Fruit fly (Drosophila melanogaster) whole organism, embryonic: Measurements from ENCODE around the gene CG42342.

Experiments used
- BEAF-32 ChIP-seq: fragments of 200-800 bp; sonication (Bioruptor generic); optimal IDR thresholded peaks from 3 replicates; lab custom pipeline; 2017; ENCODE audit warnings: missing biosample characterization, missing genetic modification characterization, mild to moderate bottlenecking, moderate library complexity, missing genetic modification reagents
- Blimp-1 ChIP-seq: fragments of 200-800 bp; sonication (Bioruptor generic); optimal IDR thresholded peaks from 3 replicates; lab custom pipeline; 2018; ENCODE audit warnings: missing biosample characterization, missing genetic modification characterization, mild to moderate bottlenecking, moderate library complexity, missing genetic modification reagents
- CG10267 ChIP-seq: fragments of 200-800 bp; sonication (Bioruptor generic); optimal IDR thresholded peaks from 2 replicates; lab custom pipeline; 2018; ENCODE audit warnings: missing biosample characterization, mild to moderate bottlenecking, missing genetic modification characterization, moderate library complexity
- CG10543 ChIP-seq: fragments of 200-800 bp; sonication (Bioruptor generic); optimal IDR thresholded peaks from 3 replicates; lab custom pipeline; 2017; ENCODE audit warnings: missing biosample characterization, mild to moderate bottlenecking, missing genetic modification characterization, moderate library complexity
- CG10979 ChIP-seq: fragments of 200-800 bp; sonication (Bioruptor generic); optimal IDR thresholded peaks from 2 replicates; lab custom pipeline; 2018; ENCODE audit warnings: missing biosample characterization, mild to moderate bottlenecking, missing genetic modification characterization, moderate library complexity
- CG11247 ChIP-seq: fragments of 200-800 bp; sonication (Bioruptor generic); IDR thresholded peaks from 2 replicates; pipeline ENCODE4 v1.3.6; 2022; ENCODE audit warnings: missing biosample characterization, missing genetic modification characterization
- CG15514 ChIP-seq: fragments of 200-800 bp; sonication (Bioruptor generic); optimal IDR thresholded peaks from 3 replicates; lab custom pipeline; 2017; ENCODE audit warnings: missing biosample characterization, missing genetic modification characterization, mild to moderate bottlenecking, moderate library complexity, missing genetic modification reagents
- CG1603 ChIP-seq: fragments of 200-800 bp; sonication (Bioruptor generic); optimal IDR thresholded peaks from 2 replicates; lab custom pipeline; 2019; ENCODE audit warnings: missing biosample characterization, mild to moderate bottlenecking, missing genetic modification characterization, moderate library complexity
- CG17328 ChIP-seq: fragments of 200-800 bp; sonication (Bioruptor generic); IDR thresholded peaks from 2 replicates; pipeline ENCODE4 v1.3.6; 2022; ENCODE audit warnings: missing biosample characterization, missing genetic modification characterization
- CG17385 ChIP-seq: fragments of 200-800 bp; sonication (Bioruptor generic); optimal IDR thresholded peaks from 3 replicates; lab custom pipeline; 2018; ENCODE audit warnings: missing biosample characterization, mild to moderate bottlenecking, missing genetic modification characterization
- CG18011 ChIP-seq: fragments of 200-800 bp; sonication (Bioruptor generic); optimal IDR thresholded peaks from 2 replicates; lab custom pipeline; 2017; ENCODE audit warnings: missing biosample characterization, missing genetic modification characterization, mild to moderate bottlenecking, moderate library complexity, missing genotype
- CG2678 ChIP-seq: fragments of 200-800 bp; sonication (Bioruptor generic); optimal IDR thresholded peaks from 3 replicates; lab custom pipeline; 2019; ENCODE audit warnings: missing biosample characterization, mild to moderate bottlenecking, missing genetic modification characterization, moderate library complexity
- CG34422 ChIP-seq: fragments of 200-800 bp; sonication (Bioruptor generic); IDR thresholded peaks from 3 replicates; pipeline ENCODE4 v1.3.6; 2022; ENCODE audit warnings: missing biosample characterization, missing genetic modification characterization
- CG3847 ChIP-seq: fragments of 200-800 bp; sonication (Bioruptor generic); IDR thresholded peaks from 2 replicates; pipeline ENCODE4 v1.3.6; 2022; ENCODE audit warnings: missing biosample characterization, missing genetic modification characterization
- CG9876 ChIP-seq: fragments of 200-800 bp; sonication (Bioruptor generic); optimal IDR thresholded peaks from 2 replicates; lab custom pipeline; 2016; ENCODE audit warnings: missing biosample characterization, missing genetic modification characterization
- CkIIα-i1 ChIP-seq: fragments of 200-800 bp; sonication (Bioruptor generic); IDR thresholded peaks from 2 replicates; pipeline ENCODE4 v1.3.6; 2022; ENCODE audit warnings: missing biosample characterization, missing genetic modification characterization
- CoRest ChIP-seq: fragments of 200-800 bp; sonication (Bioruptor generic); optimal IDR thresholded peaks from 3 replicates; lab custom pipeline; 2018; ENCODE audit warnings: missing biosample characterization, mild to moderate bottlenecking, missing genetic modification characterization, moderate library complexity
- Dp ChIP-seq: fragments of 200-800 bp; sonication (Bioruptor generic); optimal IDR thresholded peaks from 2 replicates; lab custom pipeline; 2018; ENCODE audit warnings: missing biosample characterization, mild to moderate bottlenecking, missing genetic modification characterization, moderate library complexity
- Ets65A ChIP-seq: fragments of 200-800 bp; sonication (Bioruptor generic); peaks from one replicate; lab custom pipeline; 2016; ENCODE audit warnings: missing biosample characterization, missing genetic modification characterization
- Fer1 ChIP-seq: fragments of 200-800 bp; sonication (Bioruptor generic); optimal IDR thresholded peaks from 2 replicates; lab custom pipeline; 2017; ENCODE audit warnings: missing biosample characterization, mild to moderate bottlenecking, missing genetic modification characterization
- HLH4C ChIP-seq: fragments of 200-800 bp; sonication (Bioruptor generic); IDR thresholded peaks from 3 replicates; pipeline ENCODE4 v1.3.6; 2022; ENCODE audit warnings: missing biosample characterization, missing genetic modification characterization; ENCODE audit not compliant: partially characterized antibody
- Hmx ChIP-seq: fragments of 200-800 bp; sonication (Bioruptor generic); optimal IDR thresholded peaks from 2 replicates; lab custom pipeline; 2016; ENCODE audit warnings: missing biosample characterization, missing genetic modification characterization
- Hr78 ChIP-seq, 2 experiments: fragments of 200-800 bp in 1 of 2; fragments of >200 bp in 1 of 2; sonication (Bioruptor generic) in 1 of 2; optimal IDR thresholded peaks; 2 replicates each; lab custom pipeline; 2017 to 2019; ENCODE audit warnings: missing biosample characterization in 2 of 2, missing genetic modification characterization in 2 of 2, mild to moderate bottlenecking in 1 of 2, moderate library complexity in 1 of 2
- Jarid2 ChIP-seq: fragments of 200-800 bp; sonication (Bioruptor generic); optimal IDR thresholded peaks from 3 replicates; lab custom pipeline; 2017; ENCODE audit warnings: mild to moderate bottlenecking, missing biosample characterization, missing genetic modification reagents, missing genetic modification characterization
- Mes4 ChIP-seq: fragments of 200-800 bp; sonication (Bioruptor generic); optimal IDR thresholded peaks from 2 replicates; lab custom pipeline; 2016; ENCODE audit warnings: missing biosample characterization, missing genetic modification characterization
- NC2β ChIP-seq: fragments of 200-800 bp; sonication (Bioruptor generic); optimal IDR thresholded peaks from 2 replicates; lab custom pipeline; 2016; ENCODE audit warnings: missing biosample characterization, missing genetic modification characterization
- Nf-YB ChIP-seq: fragments of 200-800 bp; sonication (Bioruptor generic); optimal IDR thresholded peaks from 3 replicates; lab custom pipeline; 2019; ENCODE audit warnings: missing biosample characterization, mild to moderate bottlenecking, missing genetic modification characterization, moderate library complexity
- Nf-YC ChIP-seq: fragments of 200-800 bp; optimal IDR thresholded peaks from 3 replicates; lab custom pipeline; 2019; ENCODE audit warnings: missing biosample characterization, mild to moderate bottlenecking, missing genetic modification characterization, moderate library complexity
- Scr ChIP-seq: fragments of 200-800 bp; sonication (Bioruptor generic); IDR thresholded peaks from 2 replicates; pipeline ENCODE4 v1.3.6; 2022; ENCODE audit warnings: missing biosample characterization, missing genetic modification characterization; ENCODE audit not compliant: partially characterized antibody
- Sry-δ ChIP-seq: fragments of 200-800 bp; sonication (Bioruptor generic); optimal IDR thresholded peaks from 2 replicates; lab custom pipeline; 2016; ENCODE audit warnings: missing biosample characterization, missing genetic modification characterization
- Stat92E ChIP-seq, 3 experiments: fragments of >200 bp in 2 of 3; fragments of 200-800 bp in 1 of 3; sonication (Bioruptor generic) in 1 of 3; optimal IDR thresholded peaks; 2 replicates each; lab custom pipeline; 2017 to 2019; ENCODE audit warnings: missing biosample characterization in 3 of 3, missing genetic modification characterization in 3 of 3, mild to moderate bottlenecking in 1 of 3, moderate library complexity in 1 of 3
- Trl ChIP-seq, 3 experiments: fragments of >200 bp in 2 of 3; fragments of 200-800 bp in 1 of 3; sonication (Bioruptor generic) in 1 of 3; optimal IDR thresholded peaks; 2 replicates in 1 of 3; 3 replicates in 2 of 3; lab custom pipeline; 2016 to 2017; ENCODE audit warnings: missing biosample characterization in 1 of 3, missing genetic modification characterization in 1 of 3
- YL-1 ChIP-seq: fragments of 200-800 bp; sonication (Bioruptor generic); optimal IDR thresholded peaks from 3 replicates; lab custom pipeline; 2017; ENCODE audit warnings: missing biosample characterization, mild to moderate bottlenecking, missing genetic modification characterization
- chinmo ChIP-seq: fragments of 200-800 bp; sonication (Bioruptor generic); IDR thresholded peaks from 4 replicates; pipeline ENCODE4 v1.3.6; 2022; ENCODE audit warnings: missing biosample characterization, missing genetic modification characterization; ENCODE audit not compliant: partially characterized antibody
- dmrt11E ChIP-seq: fragments of 200-800 bp; sonication (Bioruptor generic); optimal IDR thresholded peaks from 3 replicates; lab custom pipeline; 2018; ENCODE audit warnings: missing biosample characterization, mild to moderate bottlenecking, missing genetic modification characterization, moderate library complexity
- fd3F ChIP-seq: fragments of 200-800 bp; sonication (Bioruptor generic); optimal IDR thresholded peaks from 2 replicates; lab custom pipeline; 2018; ENCODE audit warnings: missing biosample characterization, mild to moderate bottlenecking, missing genetic modification characterization, moderate library complexity
- gfzf ChIP-seq: fragments of 200-800 bp; sonication (Bioruptor generic); optimal IDR thresholded peaks from 2 replicates; lab custom pipeline; 2016; ENCODE audit warnings: missing biosample characterization, mild to moderate bottlenecking, missing genetic modification characterization, moderate library complexity
- insv ChIP-seq, 2 experiments: fragments of 200-800 bp; sonication (Bioruptor generic); optimal IDR thresholded peaks; 3 replicates each; lab custom pipeline; 2016 to 2018; ENCODE audit warnings: missing biosample characterization in 2 of 2, missing genetic modification characterization in 2 of 2
- inv ChIP-seq: fragments of 200-800 bp; sonication (Bioruptor generic); IDR thresholded peaks from 2 replicates; pipeline ENCODE4 v1.3.6; 2022; ENCODE audit warnings: missing biosample characterization, missing genetic modification characterization; ENCODE audit not compliant: partially characterized antibody
- knrl ChIP-seq: fragments of 200-800 bp; sonication (Bioruptor generic); IDR thresholded peaks from 3 replicates; pipeline ENCODE4 v1.3.6; 2022; ENCODE audit warnings: missing biosample characterization, missing genetic modification characterization; ENCODE audit not compliant: partially characterized antibody
- nom ChIP-seq: fragments of 200-800 bp; sonication (Bioruptor generic); optimal IDR thresholded peaks from 2 replicates; lab custom pipeline; 2017; ENCODE audit warnings: missing biosample characterization, missing genetic modification characterization, mild to moderate bottlenecking, moderate library complexity, missing genetic modification reagents
- otp ChIP-seq: fragments of 200-800 bp; sonication (Bioruptor generic); IDR thresholded peaks from 3 replicates; pipeline ENCODE4, ENCODE4 v1.3.6; 2022; ENCODE audit warnings: missing biosample characterization, missing genetic modification characterization
- row ChIP-seq: fragments of 200-800 bp; sonication (Bioruptor generic); IDR thresholded peaks from 3 replicates; pipeline ENCODE4 v1.3.6; 2022; ENCODE audit warnings: missing biosample characterization, missing genetic modification characterization
- vvl ChIP-seq: fragments of 200-800 bp; sonication (Bioruptor generic); IDR thresholded peaks from 2 replicates; pipeline ENCODE4 v1.3.6; 2022; ENCODE audit warnings: missing biosample characterization, missing genetic modification characterization
- zen2 ChIP-seq: fragments of 200-800 bp; sonication (Bioruptor generic); IDR thresholded peaks from 3 replicates; pipeline ENCODE4 v1.3.6; 2022; ENCODE audit warnings: missing biosample characterization, missing genetic modification characterization; ENCODE audit not compliant: partially characterized antibody

CG42342 gene

DNA sequence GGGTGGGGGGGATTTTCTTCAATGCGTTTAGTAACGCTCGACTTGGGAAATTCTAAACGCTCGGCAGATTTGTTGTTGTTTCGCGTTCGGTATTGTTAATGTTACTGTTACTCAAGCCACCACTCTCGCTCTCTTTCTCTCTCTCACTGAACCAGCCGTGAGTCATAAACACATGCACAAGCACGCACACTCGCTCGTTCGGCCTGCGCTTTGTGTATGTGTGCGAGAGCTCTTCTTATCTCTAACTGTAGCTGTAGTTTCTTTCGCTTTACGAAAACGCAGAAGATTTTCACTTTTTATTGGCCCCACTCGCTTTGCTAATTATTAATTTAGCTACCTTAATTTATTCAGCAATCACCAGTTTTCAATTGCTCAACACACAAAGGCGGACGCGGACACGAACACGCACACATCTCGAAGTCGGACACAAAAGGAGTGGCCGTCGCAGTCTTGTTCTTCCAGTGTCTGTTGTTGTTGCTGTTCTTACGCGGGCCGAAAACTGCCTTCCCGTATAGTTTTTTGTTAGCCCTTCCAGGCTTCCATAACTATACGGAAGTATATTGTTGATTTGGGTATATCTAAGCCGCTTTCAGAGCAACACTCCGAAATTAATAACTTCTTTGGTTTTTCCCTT lies 49.5 kb upstream of the CG42342 start (continued):
- peak; percentile 90; the same call in 3 of the 4 replicates for TF ChIP-seq chinmo (GFP tag; lab: Robert Waterston, UW)
- TF ChIP-seq Trl (optimal IDR thresholded peaks at IDR 0.05; lab: Kevin White, UChicago) = peak; percentile 84 to 85
- TF ChIP-seq Trl (GFP tag; optimal IDR thresholded peaks at IDR 0.05; lab: Kevin White, UChicago) = no peak
- TF ChIP-seq CG2678 (tag; lab: Kevin White, UChicago) = no peak
- TF ChIP-seq insv (GFP tag; optimal IDR thresholded peaks at IDR 0.05; lab: Kevin White, UChicago) = no peak
- TF ChIP-seq vvl (GFP tag; lab: Robert Waterston, UW) = peak; percentile 52; the same call in 1 of the 2 replicates
- no peak for TF ChIP-seq Mes4 (GFP tag; lab: Kevin White, UChicago)
- no peak for TF ChIP-seq CG3847 (GFP tag; lab: Robert Waterston, UW)
- peak; percentile 31 for TF ChIP-seq Ets65A (GFP tag; lab: Kevin White, UChicago)
- peak; percentile 39 for TF ChIP-seq YL-1 (GFP tag; lab: Kevin White, UChicago)
- TF ChIP-seq row (GFP tag; lab: Robert Waterston, UW) = peak; percentile 14; the same call in 1 of the 3 replicates
- peak; percentile 8 for TF ChIP-seq Scr
- TF ChIP-seq, all 482 proteins: peak for 32

DNA sequence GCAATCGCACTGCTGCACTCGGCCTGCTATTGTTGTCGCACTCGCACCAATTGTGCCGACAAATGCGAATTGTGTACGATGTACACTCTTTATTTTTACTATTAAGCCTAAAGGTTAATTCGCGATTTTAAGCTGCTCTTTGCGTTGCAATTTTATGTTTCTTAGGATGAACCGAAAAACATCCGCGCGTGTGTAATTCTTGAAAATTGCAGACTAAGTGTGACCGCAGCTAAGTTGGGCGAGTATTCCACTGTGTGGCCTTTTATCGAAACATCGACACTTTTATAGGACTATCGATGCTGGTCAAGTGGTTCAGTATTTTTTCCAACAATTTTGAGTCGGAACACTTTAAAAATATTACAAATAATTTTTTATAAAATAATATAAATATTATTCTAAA lies 49.0 kb upstream of the CG42342 start, which contains the start of gene Pak3:
Gene Pak3, minus strand, starts transcription at position 225 of the 400 bp plus-strand sequence.
- TF ChIP-seq CG10267 (tag; lab: Kevin White, UChicago) (peak; percentile 56), Fer1 (GFP tag; lab: Kevin White, UChicago) (peak; percentile 19), Hr78 (GFP tag; optimal IDR thresholded peaks at IDR 0.05; lab: Kevin White, UChicago) (no peak), Sry-δ (GFP tag; lab: Kevin White, UChicago) (peak; percentile 37), CG1603 (tag; lab: Kevin White, UChicago) (peak; percentile 54), dmrt11E (tag; lab: Kevin White, UChicago) (no peak), CG10979 (tag; lab: Kevin White, UChicago) (no peak), CG17385 (GFP tag; lab: Kevin White, UChicago) (peak; percentile 6), CG15514 (GFP tag; lab: Kevin White, UChicago) (peak; percentile 82), NC2β (peak; percentile 22), CG3847 (GFP tag; lab: Robert Waterston, UW) (peak; percentile 39; the same call in 1 of the 2 replicates), Hmx (GFP tag; lab: Kevin White, UChicago) (no peak), CG18011 (GFP tag; lab: Kevin White, UChicago) (no peak), CG10543 (GFP tag; lab: Kevin White, UChicago) (no peak), gfzf (GFP tag; lab: Kevin White, UChicago) (peak; percentile 81), nom (peak; percentile 2), fd3F (GFP tag; lab: Kevin White, UChicago) (no peak), CoRest (tag; lab: Kevin White, UChicago) (peak; percentile 45), inv (GFP tag; lab: Robert Waterston, UW) (peak; percentile 67), CG9876 (GFP tag; lab: Kevin White, UChicago) (no peak), Dp (peak; percentile 63), Blimp-1 (GFP tag; lab: Kevin White, UChicago) (peak; percentile 18), Nf-YC (tag; lab: Kevin White, UChicago) (peak; percentile 12), HLH4C (GFP tag; lab: Robert Waterston, UW) (peak; percentile 54), BEAF-32 (GFP tag; lab: Kevin White, UChicago) (peak; percentile 79), CG11247 (GFP tag; lab: Robert Waterston, UW) (no peak), otp (GFP tag; lab: Robert Waterston, UW) (no peak), knrl (GFP tag; lab: Robert Waterston, UW) (peak; percentile 65), Nf-YB (peak; percentile 28), CkIIα-i1 (GFP tag; lab: Robert Waterston, UW) (no peak), Stat92E (GFP tag; optimal IDR thresholded peaks at IDR 0.05; lab: Kevin White, UChicago) (peak in 1 of 3 experiments; percentile 7), Jarid2 (GFP tag; lab: Kevin White, UChicago) (peak; percentile 87), zen2 (GFP tag; lab: Robert Waterston, UW) (peak; percentile 42; the same call in 1 of the 3 replicates), CG34422 (GFP tag; lab: Robert Waterston, UW) (0 out of 3 replicates have a peak, but pooled peaks have one; percentile 33), CG17328 (no peak)
